Fruit fly (Drosophila melanogaster): ENCODE data around the gene pic.

DNA sequence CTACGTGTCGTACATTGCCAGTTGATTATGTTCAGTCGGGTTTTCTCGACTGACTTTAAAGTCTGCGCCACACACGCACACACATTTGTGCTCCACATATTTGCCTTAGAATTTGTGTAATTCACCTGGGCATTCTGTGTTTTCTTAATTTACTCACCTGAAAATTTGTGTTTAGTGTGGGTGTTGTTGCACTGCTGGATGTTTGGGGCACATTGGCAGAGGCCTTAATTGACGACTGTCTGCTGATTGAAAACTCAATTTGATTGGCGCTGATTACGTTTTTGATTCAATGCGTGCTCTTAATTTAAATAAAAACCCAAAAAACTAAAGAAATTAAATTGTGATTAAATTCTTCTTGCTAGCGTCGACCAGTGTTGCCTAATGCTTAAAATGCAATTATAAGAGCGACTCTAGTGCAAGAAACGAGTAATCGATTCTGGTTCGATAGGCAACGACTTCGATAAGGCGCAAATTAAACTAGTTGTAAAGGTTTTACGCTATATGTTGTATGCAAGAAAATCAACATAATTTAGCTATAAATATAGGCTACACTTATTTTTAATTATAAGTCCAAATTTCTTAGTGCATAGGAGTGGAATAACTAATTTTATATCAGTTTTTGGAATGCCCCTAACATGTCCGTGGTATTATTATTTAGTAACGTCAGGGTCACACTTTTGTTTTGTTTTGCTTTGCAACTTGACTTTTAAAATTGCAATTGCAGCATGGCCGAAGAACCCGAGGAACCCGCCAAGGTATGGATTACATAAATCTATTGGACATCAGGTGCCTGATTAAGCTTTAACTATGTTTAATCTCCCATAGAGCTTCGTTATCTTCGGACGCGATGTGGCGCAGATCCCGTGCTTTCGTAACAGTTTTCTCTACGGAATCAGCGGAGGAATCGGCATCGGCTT is 21.5 kb upstream of the pic start, which contains the start of the genes CG46281 and CG46280:
- TF ChIP-seq Myc (optimal IDR thresholded peaks at IDR 0.05) (no peak), psq (optimal IDR thresholded peaks at IDR 0.05) (no peak)

Measured in Kc167 (cell line).